Fruit fly (Drosophila melanogaster): ENCODE results near the gene CG12071.
A peak's percentile ranks its signal among the peaks of the same experiment; 100 is the strongest.

CG12071 gene

DNA sequence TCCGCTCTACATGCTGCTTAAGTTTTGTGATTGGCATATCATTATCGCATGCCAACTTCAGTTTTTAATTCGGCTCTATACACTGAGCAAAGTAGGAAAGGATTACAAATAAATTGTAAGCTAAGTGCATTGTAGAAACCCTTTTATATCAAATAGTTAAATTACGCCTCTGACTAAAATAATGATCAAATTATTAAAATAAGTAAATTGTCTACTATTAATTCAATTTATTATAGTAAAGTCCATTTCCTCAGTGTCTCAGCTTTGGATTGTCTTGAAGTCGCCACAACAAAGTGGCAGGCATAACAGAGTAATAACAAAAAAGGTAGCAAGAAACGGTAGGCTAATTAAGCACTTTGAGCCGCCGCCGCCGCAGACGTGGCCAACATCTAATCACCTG lies 18.4 kb downstream of the CG12071 start (continued):
- TF ChIP-seq Kr (GFP tag; optimal IDR thresholded peaks at IDR 0.05) (no peak), Doc2 (GFP tag; IDR thresholded peaks at IDR 0.05) (no peak), CG8388 (GFP tag; optimal IDR thresholded peaks at IDR 0.05) (no peak), CG9797 (GFP tag; optimal IDR thresholded peaks at IDR 0.05) (no peak), salm (tag; optimal IDR thresholded peaks at IDR 0.05) (no peak), CG11456 (GFP tag; IDR thresholded peaks at IDR 0.05) (0 out of 3 replicates have a peak, but pooled peaks have one; percentile 20), CG14860 (GFP tag; IDR thresholded peaks at IDR 0.05; ENCODE audit: partially characterized antibody) (no peak), CG6175 (GFP tag; IDR thresholded peaks at IDR 0.05) (no peak), tgo (GFP tag; IDR thresholded peaks at IDR 0.05) (peak; percentile 36; the same call in 1 of the 3 replicates), ab (GFP tag; optimal IDR thresholded peaks at IDR 0.05) (no peak), slbo (GFP tag; IDR thresholded peaks at IDR 0.05) (peak; percentile 41), Mad (GFP tag; optimal IDR thresholded peaks at IDR 0.05) (no peak), mld (GFP tag; IDR thresholded peaks at IDR 0.05; ENCODE audit: partially characterized antibody) (no peak), chm (GFP tag; IDR thresholded peaks at IDR 0.05) (0 out of 2 replicates have a peak, but pooled peaks have one; percentile 33), Ptx1 (GFP tag; IDR thresholded peaks at IDR 0.05) (0 out of 2 replicates have a peak, but pooled peaks have one; percentile 23), Spps (tag; optimal IDR thresholded peaks at IDR 0.05) (no peak), B-H1 (GFP tag; IDR thresholded peaks at IDR 0.05) (no peak), oc (tag; optimal IDR thresholded peaks at IDR 0.05) (peak; percentile 2), dati (GFP tag; IDR thresholded peaks at IDR 0.05) (no peak), Vsx1 (GFP tag; optimal IDR thresholded peaks at IDR 0.05) (peak; percentile 23), Sox102F (GFP tag; optimal IDR thresholded peaks at IDR 0.05) (peak; percentile 24), CG14667 (GFP tag; IDR thresholded peaks at IDR 0.05) (no peak), CG2889 (GFP tag; IDR thresholded peaks at IDR 0.05) (no peak), CG8290 (GFP tag; optimal IDR thresholded peaks at IDR 0.05) (no peak), CG8290 (tag; optimal IDR thresholded peaks at IDR 0.05) (no peak), CG11247 (GFP tag; IDR thresholded peaks at IDR 0.05) (no peak), inv (GFP tag; IDR thresholded peaks at IDR 0.05; ENCODE audit: partially characterized antibody) (no peak), CG10959 (GFP tag; IDR thresholded peaks at IDR 0.05) (no peak), gem (tag; optimal IDR thresholded peaks at IDR 0.05) (peak; percentile 46), E2f1 (GFP tag; IDR thresholded peaks at IDR 0.05) (no peak), CG3847 (GFP tag; IDR thresholded peaks at IDR 0.05) (no peak)

DNA sequence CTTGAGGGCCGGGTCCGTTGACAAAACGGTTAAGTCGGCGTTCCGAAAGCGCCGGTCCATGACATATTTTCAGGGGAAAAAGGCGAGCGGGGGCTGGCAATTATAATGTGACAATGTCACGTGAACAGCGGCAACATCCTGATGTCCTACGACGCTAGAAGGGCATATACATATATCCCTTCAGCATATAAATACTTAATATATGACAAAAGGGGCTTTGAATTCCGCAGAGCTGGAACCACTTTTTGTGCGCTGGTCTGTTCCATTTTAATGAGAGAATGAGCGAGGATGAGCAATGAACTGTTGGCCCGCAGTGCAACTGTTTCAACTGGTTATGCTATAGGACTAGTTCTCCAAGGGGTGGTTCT lies 20.3 kb downstream of the CG12071 start:
- TF ChIP-seq CG9797 (GFP tag; optimal IDR thresholded peaks at IDR 0.05), result no peak
- no peak for TF ChIP-seq tup (GFP tag; optimal IDR thresholded peaks at IDR 0.05)
- no peak for TF ChIP-seq CG1832 (GFP tag; optimal IDR thresholded peaks at IDR 0.05)
- no peak for TF ChIP-seq CG10209 (GFP tag; optimal IDR thresholded peaks at IDR 0.05)
- no peak for TF ChIP-seq aop (GFP tag; IDR thresholded peaks at IDR 0.05)
- TF ChIP-seq Pdp1 (GFP tag; optimal IDR thresholded peaks at IDR 0.05), result no peak
- TF ChIP-seq sens (GFP tag), result peak; percentile 13
- TF ChIP-seq nerfin-1 (tag; optimal IDR thresholded peaks at IDR 0.05), result peak; percentile 74
- TF ChIP-seq CG8765 (GFP tag; IDR thresholded peaks at IDR 0.05), result no peak
- no peak for TF ChIP-seq esg (GFP tag; conservative IDR thresholded peaks at IDR 0.05)
- no peak for TF ChIP-seq tap (tag; optimal IDR thresholded peaks at IDR 0.05)
- TF ChIP-seq CG10274 (GFP tag; optimal IDR thresholded peaks at IDR 0.05), result peak; percentile 93
- TF ChIP-seq Mad (GFP tag; optimal IDR thresholded peaks at IDR 0.05), result no peak
- no peak for TF ChIP-seq BEAF-32 (GFP tag; optimal IDR thresholded peaks at IDR 0.05)
- TF ChIP-seq Hey (tag; optimal IDR thresholded peaks at IDR 0.05), result peak; percentile 2
- TF ChIP-seq Bteb2 (GFP tag; optimal IDR thresholded peaks at IDR 0.05), result no peak
- TF ChIP-seq nerfin-2 (GFP tag; IDR thresholded peaks at IDR 0.05; ENCODE audit: partially characterized antibody), result no peak
- no peak for TF ChIP-seq CG6689 (GFP tag; IDR thresholded peaks at IDR 0.05)
- TF ChIP-seq al (GFP tag; IDR thresholded peaks at IDR 0.05), result no peak
- TF ChIP-seq CG7839 (tag; optimal IDR thresholded peaks at IDR 0.05), result no peak
- no peak for TF ChIP-seq Ets97D (GFP tag; optimal IDR thresholded peaks at IDR 0.05)
- TF ChIP-seq maf-S (GFP tag; optimal IDR thresholded peaks at IDR 0.05), result no peak
- TF ChIP-seq insv (GFP tag; optimal IDR thresholded peaks at IDR 0.05), result no peak
- no peak for TF ChIP-seq mam (GFP tag; optimal IDR thresholded peaks at IDR 0.05)
